Worm (Caenorhabditis elegans) whole organism, L4 larva: ENCODE results near the gene cyn-16.

ENCODE experiments used
- T26A8.4 ChIP-seq: fragments of 200-800 bp; sonication (Bioruptor generic); IDR thresholded peaks from 2 replicates; pipeline ENCODE4 v1.3.6; 2022; ENCODE audit warnings: missing genetic modification characterization, missing compliant biosample characterization
- Y105C5A.15 ChIP-seq: fragments of 200-800 bp; sonication (Bioruptor generic); IDR thresholded peaks from 2 replicates; pipeline ENCODE4 v1.3.6; 2022; ENCODE audit warnings: missing genetic modification characterization, missing compliant biosample characterization
- Y75B8A.6 ChIP-seq: fragments of 200-800 bp; sonication (Bioruptor generic); IDR thresholded peaks from 2 replicates; pipeline ENCODE4 v1.3.6; 2022; ENCODE audit warnings: missing genetic modification reagents, missing genetic modification characterization, missing compliant biosample characterization
- ZK337.2 ChIP-seq: fragments of 200-800 bp; sonication (Bioruptor generic); IDR thresholded peaks from 2 replicates; pipeline ENCODE4 v1.3.6; 2022; ENCODE audit warnings: missing genetic modification reagents, missing genetic modification characterization, missing compliant biosample characterization
- aha-1 ChIP-seq: fragments of 150-350 bp; peaks from one replicate; lab custom pipeline; 2014; ENCODE audit warnings: missing biosample characterization, missing genetic modification characterization
- ceh-28 ChIP-seq: fragments of 150-350 bp; optimal IDR thresholded peaks from 2 replicates; lab custom pipeline; 2014; ENCODE audit warnings: missing biosample characterization, missing genetic modification reagents, missing genetic modification characterization
- ctbp-1 ChIP-seq: fragments of 200-800 bp; sonication (Bioruptor generic); IDR thresholded peaks from 2 replicates; pipeline ENCODE4 v1.3.6; 2022; ENCODE audit warnings: missing genetic modification reagents, missing genetic modification characterization, missing compliant biosample characterization
- daf-19 ChIP-seq: fragments of 200-800 bp; sonication (Bioruptor generic); conservative IDR thresholded peaks from 2 replicates; pipeline ENCODE4 v1.3.6; 2022; ENCODE audit warnings: missing genetic modification characterization, missing compliant biosample characterization
- fkh-10 ChIP-seq: fragments of 150-350 bp; optimal IDR thresholded peaks from 2 replicates; lab custom pipeline; 2014; ENCODE audit warnings: missing biosample characterization, missing genetic modification reagents, missing genetic modification characterization
- hif-1 ChIP-seq, 2 experiments: sonication (generic microtip); optimal IDR thresholded peaks; 2 replicates each; lab custom pipeline; 2016 to 2017; ENCODE audit warnings: missing compliant biosample characterization in 2 of 2, missing genetic modification characterization in 2 of 2, missing genetic modification reagents in 2 of 2, missing genotype in 2 of 2, mild to moderate bottlenecking in 1 of 2
- jun-1 ChIP-seq: fragments of 150-350 bp; optimal IDR thresholded peaks from 2 replicates; lab custom pipeline; 2014; ENCODE audit warnings: missing biosample characterization, missing genetic modification reagents, missing genetic modification characterization
- lin-13 ChIP-seq: fragments of 150-350 bp; optimal IDR thresholded peaks from 2 replicates; lab custom pipeline; 2014; ENCODE audit warnings: missing biosample characterization, missing genetic modification reagents, missing genetic modification characterization
- mdt-29 ChIP-seq: fragments of 200-800 bp; sonication (Bioruptor generic); IDR thresholded peaks from 2 replicates; pipeline ENCODE4 v1.3.6; 2022; ENCODE audit warnings: missing genetic modification reagents, missing genetic modification characterization, missing compliant biosample characterization
- nhr-237 ChIP-seq: sonication (generic microtip); optimal IDR thresholded peaks from 2 replicates; lab custom pipeline; 2017; ENCODE audit warnings: missing biosample characterization, missing genetic modification characterization
- nhr-42 ChIP-seq: fragments of 200-800 bp; sonication (Bioruptor generic); IDR thresholded peaks from 2 replicates; pipeline ENCODE4 v1.3.6; 2022; ENCODE audit warnings: missing genetic modification characterization, missing compliant biosample characterization
- nhr-48 ChIP-seq: sonication (generic microtip); optimal IDR thresholded peaks from 2 replicates; lab custom pipeline; 2016; ENCODE audit warnings: mild to moderate bottlenecking, missing genetic modification characterization, missing compliant biosample characterization
- nhr-6 ChIP-seq: fragments of 150-350 bp; optimal IDR thresholded peaks from 2 replicates; lab custom pipeline; 2014; ENCODE audit warnings: missing biosample characterization, missing genetic modification characterization
- nhr-77 ChIP-seq: fragments of 150-350 bp; optimal IDR thresholded peaks from 2 replicates; lab custom pipeline; 2014; ENCODE audit warnings: missing biosample characterization, missing genetic modification characterization
- php-3 ChIP-seq: fragments of 200-800 bp; sonication (Bioruptor generic); IDR thresholded peaks from 2 replicates; pipeline ENCODE4 v1.3.6; 2022; ENCODE audit warnings: missing genetic modification reagents, missing genetic modification characterization, missing compliant biosample characterization
- set-16 ChIP-seq: fragments of 200-800 bp; sonication (Bioruptor generic); IDR thresholded peaks from 2 replicates; pipeline ENCODE4 v1.3.6; 2022; ENCODE audit warnings: missing genetic modification reagents, missing genetic modification characterization, missing compliant biosample characterization
- skn-1 ChIP-seq: fragments of 150-350 bp; optimal IDR thresholded peaks from 2 replicates; lab custom pipeline; 2014; ENCODE audit warnings: missing biosample characterization, missing genetic modification characterization
- snpc-1.2 ChIP-seq: fragments of 200-800 bp; sonication (Bioruptor generic); IDR thresholded peaks from 2 replicates; pipeline ENCODE4 v1.3.6; 2022; ENCODE audit warnings: missing genetic modification reagents, missing genetic modification characterization, missing compliant biosample characterization
- spr-3 ChIP-seq: fragments of 200-800 bp; sonication (Bioruptor generic); optimal IDR thresholded peaks from 2 replicates; lab custom pipeline; 2018; ENCODE audit warnings: mild to moderate bottlenecking, missing genetic modification characterization, missing compliant biosample characterization
- tra-1 ChIP-seq: fragments of 200-800 bp; sonication (Bioruptor generic); IDR thresholded peaks from 2 replicates; pipeline ENCODE4 v1.3.6; 2022; ENCODE audit warnings: missing genetic modification reagents, missing genetic modification characterization, missing compliant biosample characterization
- unc-39 ChIP-seq: sonication (generic microtip); optimal IDR thresholded peaks from 2 replicates; lab custom pipeline; 2017; ENCODE audit warnings: missing biosample characterization, missing genetic modification characterization
- zip-11 ChIP-seq: fragments of 200-800 bp; sonication (Bioruptor generic); IDR thresholded peaks from 2 replicates; pipeline ENCODE4 v1.3.6; 2022; ENCODE audit warnings: missing genetic modification characterization, missing compliant biosample characterization
- zip-2 ChIP-seq: fragments of 150-350 bp; optimal IDR thresholded peaks from 2 replicates; lab custom pipeline; 2014; ENCODE audit warnings: missing biosample characterization, missing genetic modification characterization

The cyn-16 gene

DNA sequence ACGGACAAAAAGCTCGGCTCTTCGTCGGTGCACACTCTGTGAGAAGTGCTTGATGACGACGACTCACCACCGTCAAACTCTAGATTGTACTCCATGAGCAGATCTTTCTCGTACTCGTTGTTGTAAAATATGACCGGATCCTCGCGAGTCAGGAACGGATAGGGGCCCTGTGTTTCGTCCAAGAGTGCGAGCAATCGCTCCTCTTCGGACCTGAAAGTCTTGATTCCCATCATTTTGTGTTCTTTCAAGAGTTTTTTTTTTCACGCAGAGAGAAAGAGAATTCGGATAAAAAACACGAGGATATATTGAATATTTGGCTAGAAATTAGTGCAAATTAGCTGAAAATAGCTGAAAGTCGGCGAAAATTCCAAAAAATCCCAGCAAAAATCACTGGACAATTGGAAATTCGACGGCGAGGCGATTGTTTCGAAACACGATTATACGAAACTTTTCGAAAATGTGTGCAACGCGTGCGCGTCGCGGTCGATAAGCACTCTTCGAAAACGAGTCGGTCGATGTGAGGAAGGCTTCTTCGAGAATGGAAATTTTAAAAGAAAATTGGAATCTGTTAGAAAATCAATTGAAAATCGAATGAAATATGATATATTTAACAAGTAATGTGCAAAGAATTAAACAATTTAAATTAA lies 57.0 kb downstream of the cyn-16 start, which contains the start of the genes ash-2 and Y17G7B.20 (continued):
- TF ChIP-seq Y75B8A.6 (GFP tag; lab: Robert Waterston, UW): no peak
- TF ChIP-seq spr-3 (GFP tag; lab: Kevin White, UChicago): no peak
- TF ChIP-seq hif-1 (tag; optimal IDR thresholded peaks at IDR 0.05; lab: Kevin White, UChicago): no peak
- no peak for TF ChIP-seq nhr-6 (tag; lab: Kevin White, UChicago)
- no peak for TF ChIP-seq php-3 (GFP tag; lab: Robert Waterston, UW)
- no peak for TF ChIP-seq ctbp-1
- 0 out of 2 replicates have a peak, but pooled peaks have one; percentile 16 for TF ChIP-seq snpc-1.2 (GFP tag; lab: Robert Waterston, UW)

DNA sequence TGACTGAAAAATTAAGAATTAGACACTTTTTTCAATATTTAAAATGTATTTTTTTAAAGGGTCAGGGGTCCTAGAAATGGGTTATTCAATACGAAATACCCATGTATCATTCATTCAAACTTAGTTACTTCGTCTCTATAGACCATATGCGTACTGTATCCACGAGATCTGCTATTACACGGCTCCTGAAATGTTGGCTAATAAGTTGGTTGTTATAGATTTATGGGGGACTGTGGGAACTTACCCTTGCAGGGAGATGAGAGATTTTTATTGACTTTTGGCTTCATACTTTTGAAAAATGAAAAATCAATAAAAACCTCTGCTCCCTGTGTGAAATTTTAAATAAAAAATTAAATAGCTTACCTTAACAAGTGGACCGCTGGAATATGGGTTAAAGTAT lies 57.6 kb downstream of the cyn-16 start:
- no peak for TF ChIP-seq nhr-48 (tag; lab: Kevin White, UChicago)
- TF ChIP-seq nhr-237: no peak
- TF ChIP-seq daf-19 (GFP tag; lab: Robert Waterston, UW): peak; percentile 47; the same call in 1 of the 2 replicates
- 0 out of 2 replicates have a peak, but pooled peaks have one; percentile 20 for TF ChIP-seq nhr-42
- no peak for TF ChIP-seq unc-39 (tag; lab: Kevin White, UChicago)
- TF ChIP-seq skn-1: no peak
- no peak for TF ChIP-seq zip-2 (tag; lab: Kevin White, UChicago)
- TF ChIP-seq nhr-77 (tag; lab: Kevin White, UChicago): no peak
- no peak for TF ChIP-seq mdt-29 (GFP tag; lab: Robert Waterston, UW)
- TF ChIP-seq tra-1 (GFP tag; lab: Robert Waterston, UW): no peak
- no peak for TF ChIP-seq Y105C5A.15 (GFP tag; lab: Robert Waterston, UW)
- peak; percentile 13 for TF ChIP-seq ceh-28 (tag; lab: Kevin White, UChicago)
- no peak for TF ChIP-seq Y75B8A.6 (GFP tag; lab: Robert Waterston, UW)
- no peak for TF ChIP-seq lin-13 (GFP tag; lab: Kevin White, UChicago)
- no peak for TF ChIP-seq fkh-10
- TF ChIP-seq jun-1 (tag; lab: Kevin White, UChicago): no peak

DNA sequence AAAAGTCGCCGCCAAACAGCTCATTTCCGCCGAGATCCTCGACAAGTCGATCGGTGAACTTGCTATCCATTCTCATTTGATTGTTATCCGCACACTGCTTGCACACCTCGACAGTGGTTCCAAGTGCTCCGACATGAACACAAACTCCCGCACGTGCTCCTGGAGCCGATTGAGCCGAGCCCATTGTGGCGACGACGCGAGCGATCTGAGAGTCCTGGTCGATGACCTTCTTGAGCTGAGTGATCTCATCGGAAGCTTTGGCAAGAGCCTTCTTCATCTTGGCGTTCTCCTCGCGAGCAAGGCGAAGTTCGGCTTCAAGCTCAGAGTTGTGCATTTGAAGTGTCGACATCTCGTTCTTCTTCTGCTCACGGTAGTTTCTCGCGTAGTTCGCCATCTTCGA lies 58.1 kb downstream of the cyn-16 start:
- peak; percentile 85 for TF ChIP-seq set-16 (GFP tag; lab: Robert Waterston, UW)
- TF ChIP-seq tra-1 (GFP tag; lab: Robert Waterston, UW): no peak
- TF ChIP-seq aha-1 (tag; lab: Kevin White, UChicago): peak; percentile 32
- 0 out of 2 replicates have a peak, but pooled peaks have one; percentile 46 for TF ChIP-seq T26A8.4 (GFP tag; lab: Robert Waterston, UW)
- TF ChIP-seq ZK337.2 (GFP tag; lab: Robert Waterston, UW): 0 out of 2 replicates have a peak, but pooled peaks have one; percentile 5
- TF ChIP-seq zip-11: no peak
